Fruit fly (Drosophila melanogaster): ENCODE measurements around the gene IntS11.

IntS11 gene

dm6 chr3R:29723048-29723656 is 22.0 kb upstream of the IntS11 start, which contains the start of gene Pcd (continued):
- TF ChIP-seq CG10462 (GFP tag; optimal IDR thresholded peaks at IDR 0.05) (no peak), Meics (GFP tag; optimal IDR thresholded peaks at IDR 0.05) (no peak), CG14710 (tag; optimal IDR thresholded peaks at IDR 0.05) (peak; percentile 1), sd (tag; optimal IDR thresholded peaks at IDR 0.05) (peak; percentile 98), fd3F (GFP tag; optimal IDR thresholded peaks at IDR 0.05) (no peak), Doc3 (GFP tag; IDR thresholded peaks at IDR 0.05; ENCODE audit: partially characterized antibody) (no peak), pum (GFP tag; optimal IDR thresholded peaks at IDR 0.05) (no peak), jumu (GFP tag; optimal IDR thresholded peaks at IDR 0.05) (no peak), pb (GFP tag; optimal IDR thresholded peaks at IDR 0.05) (no peak), CG7271 (tag; optimal IDR thresholded peaks at IDR 0.05) (no peak), inv (GFP tag; IDR thresholded peaks at IDR 0.05; ENCODE audit: partially characterized antibody) (no peak), HmgZ (tag; optimal IDR thresholded peaks at IDR 0.05) (peak; percentile 7), Gsc (GFP tag; IDR thresholded peaks at IDR 0.05) (no peak), CG18764 (GFP tag; optimal IDR thresholded peaks at IDR 0.05) (no peak), Ada2b (GFP tag; IDR thresholded peaks at IDR 0.05) (no peak), Stat92E (GFP tag; optimal IDR thresholded peaks at IDR 0.05) (peak in 1 of 3 experiments; percentile 53), C15 (GFP tag; IDR thresholded peaks at IDR 0.05) (no peak), CG42726 (GFP tag; IDR thresholded peaks at IDR 0.05; ENCODE audit: partially characterized antibody) (0 out of 2 replicates have a peak, but pooled peaks have one; percentile 17), CG4360 (GFP tag; IDR thresholded peaks at IDR 0.05) (peak; percentile 63), emc (GFP tag; optimal IDR thresholded peaks at IDR 0.05) (no peak), corto (GFP tag; optimal IDR thresholded peaks at IDR 0.05) (no peak), CG8924 (tag; optimal IDR thresholded peaks at IDR 0.05) (peak; percentile 70), CG11504 (tag; optimal IDR thresholded peaks at IDR 0.05) (no peak), CG7556 (GFP tag; optimal IDR thresholded peaks at IDR 0.05) (no peak), fd102C (GFP tag; optimal IDR thresholded peaks at IDR 0.05) (no peak), CkIIα-i1 (GFP tag; IDR thresholded peaks at IDR 0.05) (no peak), CG12769 (tag; optimal IDR thresholded peaks at IDR 0.05) (peak; percentile 71), E2f2 (GFP tag; IDR thresholded peaks at IDR 0.05) (peak; percentile 91), bcd (GFP tag; optimal IDR thresholded peaks at IDR 0.05) (no peak), Tbp (GFP tag; optimal IDR thresholded peaks at IDR 0.05) (no peak), CG10267 (tag; optimal IDR thresholded peaks at IDR 0.05) (no peak), btn (GFP tag; optimal IDR thresholded peaks at IDR 0.05) (no peak), mirr (GFP tag; optimal IDR thresholded peaks at IDR 0.05) (peak; percentile 7), h (optimal IDR thresholded peaks at IDR 0.05) (no peak), dysf (GFP tag; IDR thresholded peaks at IDR 0.05) (no peak), Blimp-1 (GFP tag; optimal IDR thresholded peaks at IDR 0.05) (no peak), CG6654 (GFP tag; optimal IDR thresholded peaks at IDR 0.05) (no peak), scrt (GFP tag; optimal IDR thresholded peaks at IDR 0.05) (peak; percentile 90), CG10321 (GFP tag; IDR thresholded peaks at IDR 0.05) (no peak), MBD-R2 (GFP tag; IDR thresholded peaks at IDR 0.05) (peak; percentile 83), CG4617 (GFP tag; optimal IDR thresholded peaks at IDR 0.05; ENCODE audit: borderline replicate concordance) (peak; percentile 5), ATbp (GFP tag; optimal IDR thresholded peaks at IDR 0.05) (no peak), ftz-f1 (GFP tag; optimal IDR thresholded peaks at IDR 0.05) (peak; percentile 31), B-H2 (GFP tag; optimal IDR thresholded peaks at IDR 0.05) (peak; percentile 51), ac (GFP tag; optimal IDR thresholded peaks at IDR 0.05) (no peak), CG5953 (GFP tag; IDR thresholded peaks at IDR 0.05) (no peak), CG16779 (GFP tag; IDR thresholded peaks at IDR 0.05) (no peak), CG32532 (GFP tag; IDR thresholded peaks at IDR 0.05) (peak; percentile 13; the same call in 1 of the 2 replicates), sisA (GFP tag; IDR thresholded peaks at IDR 0.05) (no peak), kni (GFP tag; optimal IDR thresholded peaks at IDR 0.05) (no peak)

Data from whole organism, embryonic.